Worm (Caenorhabditis elegans) whole organism, L4 larva: ENCODE measurements around the gene R08F11.4.

Experiments
- F26F4.8 ChIP-seq: fragments of 200-800 bp; sonication (Bioruptor generic); conservative IDR thresholded peaks from 2 replicates; pipeline ENCODE4 v1.3.6; 2022; ENCODE audit warnings: missing genetic modification characterization, missing compliant biosample characterization
- F37D6.2 ChIP-seq: sonication (generic microtip); optimal IDR thresholded peaks from 2 replicates; lab custom pipeline; 2016; ENCODE audit warnings: mild to moderate bottlenecking, missing genetic modification characterization, missing compliant biosample characterization
- R02D3.7 ChIP-seq: fragments of 150-350 bp; sonication (generic microtip); optimal IDR thresholded peaks from 3 replicates; lab custom pipeline; 2014; ENCODE audit warnings: missing biosample characterization, missing genetic modification characterization
- Y5F2A.4 ChIP-seq: fragments of 200-800 bp; sonication (Bioruptor generic); optimal IDR thresholded peaks from 2 replicates; lab custom pipeline; 2018; ENCODE audit warnings: mild to moderate bottlenecking, missing genetic modification characterization, missing compliant biosample characterization
- aha-1 ChIP-seq: fragments of 150-350 bp; peaks from one replicate; lab custom pipeline; 2014; ENCODE audit warnings: missing biosample characterization, missing genetic modification characterization
- ces-1 ChIP-seq: fragments of 150-350 bp; sonication (generic microtip); optimal IDR thresholded peaks from 4 replicates; lab custom pipeline; 2014; ENCODE audit warnings: missing biosample characterization, missing genetic modification reagents, missing genetic modification characterization
- ctbp-1 ChIP-seq: fragments of 200-800 bp; sonication (Bioruptor generic); IDR thresholded peaks from 2 replicates; pipeline ENCODE4 v1.3.6; 2022; ENCODE audit warnings: missing genetic modification reagents, missing genetic modification characterization, missing compliant biosample characterization
- daf-12 ChIP-seq: fragments of 150-350 bp; optimal IDR thresholded peaks from 2 replicates; lab custom pipeline; 2014; ENCODE audit warnings: missing biosample characterization, missing genetic modification reagents, missing genetic modification characterization
- dmd-6 ChIP-seq: fragments of 200-800 bp; sonication (Bioruptor generic); IDR thresholded peaks from 2 replicates; pipeline ENCODE4 v1.3.6; 2022; ENCODE audit warnings: missing genetic modification reagents, missing genetic modification characterization, missing compliant biosample characterization
- dmd-9 ChIP-seq: fragments of 200-800 bp; sonication (Bioruptor generic); IDR thresholded peaks from 2 replicates; pipeline ENCODE4 v1.3.6; 2022; ENCODE audit warnings: missing genetic modification reagents, missing genetic modification characterization, missing compliant biosample characterization
- duxl-1 ChIP-seq: sonication (generic microtip); optimal IDR thresholded peaks from 2 replicates; lab custom pipeline; 2016; ENCODE audit warnings: mild to moderate bottlenecking, missing genetic modification characterization, moderate library complexity, missing compliant biosample characterization; ENCODE audit not compliant: poor library complexity
- fos-1 ChIP-seq: fragments of 150-350 bp; optimal IDR thresholded peaks from 2 replicates; lab custom pipeline; 2014; ENCODE audit warnings: missing biosample characterization, missing genetic modification characterization
- lin-1 ChIP-seq: fragments of 200-800 bp; sonication (Bioruptor generic); IDR thresholded peaks from 2 replicates; pipeline ENCODE4 v1.3.6; 2022; ENCODE audit warnings: missing genetic modification reagents, missing genetic modification characterization, missing compliant biosample characterization
- lir-3 ChIP-seq: sonication (generic microtip); optimal IDR thresholded peaks from 2 replicates; lab custom pipeline; 2016; ENCODE audit warnings: mild to moderate bottlenecking, missing genetic modification characterization, missing compliant biosample characterization
- madf-9 ChIP-seq: fragments of 200-800 bp; sonication (Bioruptor generic); conservative IDR thresholded peaks from 2 replicates; pipeline ENCODE4 v1.3.6; 2022; ENCODE audit warnings: missing genetic modification reagents, missing genetic modification characterization, missing compliant biosample characterization
- mdl-1 ChIP-seq, 2 experiments: fragments of 150-350 bp in 1 of 2; sonication (generic microtip) in 1 of 2; optimal IDR thresholded peaks; 2 replicates each; lab custom pipeline; 2014 to 2017; ENCODE audit warnings: missing biosample characterization in 2 of 2, missing genetic modification characterization in 2 of 2
- mep-1 ChIP-seq: fragments of 150-350 bp; sonication (generic microtip); optimal IDR thresholded peaks from 3 replicates; lab custom pipeline; 2014; ENCODE audit warnings: missing biosample characterization, missing genetic modification characterization
- nhr-10 ChIP-seq: fragments of 150-350 bp; optimal IDR thresholded peaks from 2 replicates; lab custom pipeline; 2014; ENCODE audit warnings: missing biosample characterization, missing genetic modification characterization
- nhr-102 ChIP-seq: sonication (generic microtip); optimal IDR thresholded peaks from 2 replicates; lab custom pipeline; 2016; ENCODE audit warnings: mild to moderate bottlenecking, missing genetic modification characterization, moderate library complexity, missing compliant biosample characterization
- nhr-25 ChIP-seq: sonication (generic microtip); optimal IDR thresholded peaks from 2 replicates; lab custom pipeline; 2017; ENCODE audit warnings: missing genetic modification characterization, mild to moderate bottlenecking, missing compliant biosample characterization, antibody characterized with exemption, moderate library complexity, borderline replicate concordance; ENCODE audit not compliant: insufficient read depth
- nhr-28 ChIP-seq: fragments of 150-350 bp; optimal IDR thresholded peaks from 2 replicates; lab custom pipeline; 2014; ENCODE audit warnings: missing biosample characterization, missing genetic modification characterization
- nhr-42 ChIP-seq: fragments of 200-800 bp; sonication (Bioruptor generic); IDR thresholded peaks from 2 replicates; pipeline ENCODE4 v1.3.6; 2022; ENCODE audit warnings: missing genetic modification characterization, missing compliant biosample characterization
- php-3 ChIP-seq: fragments of 200-800 bp; sonication (Bioruptor generic); IDR thresholded peaks from 2 replicates; pipeline ENCODE4 v1.3.6; 2022; ENCODE audit warnings: missing genetic modification reagents, missing genetic modification characterization, missing compliant biosample characterization
- pqm-1 ChIP-seq: sonication (generic microtip); optimal IDR thresholded peaks from 2 replicates; lab custom pipeline; 2017; ENCODE audit warnings: missing biosample characterization, missing genetic modification characterization
- sdz-12 ChIP-seq: fragments of 200-800 bp; sonication (Bioruptor generic); optimal IDR thresholded peaks from 2 replicates; lab custom pipeline; 2018; ENCODE audit warnings: mild to moderate bottlenecking, missing genetic modification characterization, missing compliant biosample characterization
- set-16 ChIP-seq: fragments of 200-800 bp; sonication (Bioruptor generic); IDR thresholded peaks from 2 replicates; pipeline ENCODE4 v1.3.6; 2022; ENCODE audit warnings: missing genetic modification reagents, missing genetic modification characterization, missing compliant biosample characterization
- snpc-1.2 ChIP-seq: fragments of 200-800 bp; sonication (Bioruptor generic); IDR thresholded peaks from 2 replicates; pipeline ENCODE4 v1.3.6; 2022; ENCODE audit warnings: missing genetic modification reagents, missing genetic modification characterization, missing compliant biosample characterization
- unc-130 ChIP-seq: sonication (generic microtip); optimal IDR thresholded peaks from 2 replicates; lab custom pipeline; 2016; ENCODE audit warnings: missing genetic modification reagents, missing genetic modification characterization, missing compliant biosample characterization
- unc-62 ChIP-seq, 3 experiments: fragments of 150-350 bp in 1 of 3; sonication (generic microtip); optimal IDR thresholded peaks in 2 of 3; peaks in 1 of 3; 1 replicate in 1 of 3; 2 replicates in 2 of 3; lab custom pipeline; 2014 to 2017; ENCODE audit warnings: missing biosample characterization in 3 of 3, missing genetic modification characterization in 3 of 3, missing genetic modification reagents in 3 of 3, missing genotype in 1 of 3
- ztf-11 ChIP-seq: fragments of 150-350 bp; optimal IDR thresholded peaks from 2 replicates; lab custom pipeline; 2014; ENCODE audit warnings: missing biosample characterization, missing genetic modification characterization
- ztf-7 ChIP-seq: fragments of 150-350 bp; optimal IDR thresholded peaks from 2 replicates; lab custom pipeline; 2014; ENCODE audit warnings: missing biosample characterization, missing genetic modification characterization

Gene R08F11.4

ce11 chrV:3841462-3841861 is 36.1 kb upstream of the R08F11.4 start:
- TF ChIP-seq dmd-6 (GFP tag; lab: Robert Waterston, UW) (peak; percentile 63), pqm-1 (tag; lab: Kevin White, UChicago) (peak; percentile 18), snpc-1.2 (GFP tag; lab: Robert Waterston, UW) (no peak), F37D6.2 (tag; lab: Kevin White, UChicago) (no peak), nhr-102 (tag; lab: Kevin White, UChicago) (peak; percentile 60), duxl-1 (tag; lab: Kevin White, UChicago) (peak; percentile 70)
- TF ChIP-seq, all 104 proteins: peak for 4

- TF ChIP-seq dmd-9 (GFP tag; lab: Robert Waterston, UW) (no peak), daf-12 (tag; lab: Kevin White, UChicago) (no peak), ztf-7 (tag; lab: Kevin White, UChicago) (no peak), php-3 (GFP tag; lab: Robert Waterston, UW) (no peak), unc-130 (GFP tag; lab: Kevin White, UChicago) (no peak), fos-1 (tag; lab: Kevin White, UChicago) (no peak), sdz-12 (GFP tag; lab: Kevin White, UChicago) (no peak)
- TF ChIP-seq, all 104 proteins: peak for 0
These were observed 27.3 kb upstream of the R08F11.4 start for ce11 chrV:3832661-3833060.

ce11 chrV:3832103-3832502 is 26.8 kb upstream of the R08F11.4 start:
- peak in 1 of 2 experiments; percentile 95 for TF ChIP-seq unc-62 (GFP tag; optimal IDR thresholded peaks at IDR 0.05 in 1 of 2; lab: Kevin White, UChicago)
- TF ChIP-seq unc-62 (tag; optimal IDR thresholded peaks at IDR 0.05; lab: Kevin White, UChicago): no peak
- TF ChIP-seq F26F4.8 (GFP tag; lab: Robert Waterston, UW): no peak

- no peak for TF ChIP-seq ctbp-1 (GFP tag; lab: Robert Waterston, UW)
These were observed 26.3 kb upstream of the R08F11.4 start, which contains the start of gene H10D18.5 for ce11 chrV:3831616-3832015. TSS of gene H10D18.5 (minus strand) at chrV:3831716.

ce11 chrV:3825190-3825589 is 19.9 kb upstream of the R08F11.4 start:
- TF ChIP-seq aha-1 (tag; lab: Kevin White, UChicago): peak; percentile 97
- no peak for TF ChIP-seq nhr-25 (tag; lab: Kevin White, UChicago)

- TF ChIP-seq mdl-1 (tag; optimal IDR thresholded peaks at IDR 0.05; lab: Kevin White, UChicago) (no peak), madf-9 (GFP tag; lab: Robert Waterston, UW) (no peak), nhr-42 (GFP tag; lab: Robert Waterston, UW) (no peak), nhr-28 (tag; lab: Kevin White, UChicago) (no peak), ztf-11 (tag; lab: Kevin White, UChicago) (no peak), lin-1 (no peak), nhr-10 (tag; lab: Kevin White, UChicago) (no peak), php-3 (GFP tag; lab: Robert Waterston, UW) (no peak), set-16 (no peak), R02D3.7 (tag; lab: Kevin White, UChicago) (no peak), ces-1 (GFP tag; lab: Kevin White, UChicago) (no peak), Y5F2A.4 (GFP tag; lab: Kevin White, UChicago) (no peak), mep-1 (tag; lab: Kevin White, UChicago) (no peak), lir-3 (no peak)
- TF ChIP-seq, all 104 proteins: peak for 0
These were observed 15.5 kb upstream of the R08F11.4 start for ce11 chrV:3820875-3821274.
